Worm (Caenorhabditis elegans) whole organism, L1 larva: ENCODE data around the gene appg-2.

ENCODE experiments used
- C34B4.2 ChIP-seq: sonication (generic microtip); optimal IDR thresholded peaks from 2 replicates; lab custom pipeline; 2017; ENCODE audit warnings: mild to moderate bottlenecking, missing genetic modification characterization, missing compliant biosample characterization
- Y116A8C.19 ChIP-seq: sonication (generic microtip); optimal IDR thresholded peaks from 2 replicates; lab custom pipeline; 2016; ENCODE audit warnings: missing compliant biosample characterization, missing genetic modification characterization, borderline replicate concordance
- aha-1 ChIP-seq: fragments of 150-350 bp; optimal IDR thresholded peaks from 2 replicates; lab custom pipeline; 2014; ENCODE audit warnings: missing biosample characterization, missing genetic modification characterization
- blmp-1 ChIP-seq: fragments of 150-350 bp; optimal IDR thresholded peaks from 2 replicates; lab custom pipeline; 2014; ENCODE audit warnings: missing biosample characterization, missing genetic modification characterization
- ceh-90 ChIP-seq: sonication (generic microtip); optimal IDR thresholded peaks from 2 replicates; lab custom pipeline; 2016; ENCODE audit warnings: missing genetic modification characterization, missing compliant biosample characterization
- ces-1 ChIP-seq: fragments of 150-350 bp; optimal IDR thresholded peaks from 2 replicates; lab custom pipeline; 2014; ENCODE audit warnings: missing biosample characterization, missing genetic modification reagents, missing genetic modification characterization
- dpl-1 ChIP-seq, 3 experiments: fragments of 150-350 bp in 2 of 3; sonication (generic microtip) in 1 of 3; optimal IDR thresholded peaks; 2 replicates each; lab custom pipeline; 2014 to 2017; ENCODE audit warnings: missing biosample characterization in 3 of 3, missing genetic modification characterization in 3 of 3, missing genetic modification reagents in 3 of 3
- efl-1 ChIP-seq, 4 experiments: fragments of 150-350 bp; optimal IDR thresholded peaks in 3 of 4; peaks in 1 of 4; 1 replicate in 1 of 4; 2 replicates in 3 of 4; lab custom pipeline; 2014; ENCODE audit warnings: missing biosample characterization in 2 of 4, missing genetic modification characterization in 2 of 4, missing genetic modification reagents in 2 of 4
- efl-3 ChIP-seq: fragments of 200-800 bp; sonication (Bioruptor generic); optimal IDR thresholded peaks from 2 replicates; lab custom pipeline; 2018; ENCODE audit warnings: mild to moderate bottlenecking, missing genetic modification characterization, missing compliant biosample characterization
- egl-13 ChIP-seq: sonication (generic microtip); optimal IDR thresholded peaks from 2 replicates; lab custom pipeline; 2016; ENCODE audit warnings: missing genotype, missing genetic modification reagents, missing genetic modification characterization, missing compliant biosample characterization
- elt-3 ChIP-seq, 6 experiments: fragments of 150-350 bp in 1 of 6; sonication (generic microtip); optimal IDR thresholded peaks; 2 replicates each; lab custom pipeline; 2017 to 2018; ENCODE audit warnings: missing biosample characterization in 6 of 6, missing genetic modification characterization in 6 of 6, inconsistent platforms in 1 of 6
- ets-5 ChIP-seq: fragments of 200-800 bp; sonication (Bioruptor generic); IDR thresholded peaks from 2 replicates; pipeline ENCODE4 v1.3.6; 2022; ENCODE audit warnings: missing genetic modification characterization, missing compliant biosample characterization
- fkh-10 ChIP-seq: sonication (generic microtip); optimal IDR thresholded peaks from 2 replicates; lab custom pipeline; 2017; ENCODE audit warnings: missing biosample characterization, missing genetic modification reagents, missing genetic modification characterization
- fkh-8 ChIP-seq: sonication (generic microtip); optimal IDR thresholded peaks from 2 replicates; lab custom pipeline; 2016; ENCODE audit warnings: mild to moderate bottlenecking, missing genetic modification characterization, missing compliant biosample characterization
- grh-1 ChIP-seq: fragments of 200-800 bp; sonication (Bioruptor generic); IDR thresholded peaks from 2 replicates; pipeline ENCODE4 v1.3.6; 2022; ENCODE audit warnings: missing genetic modification reagents, missing genetic modification characterization, missing compliant biosample characterization
- hlh-4 ChIP-seq: sonication (generic microtip); optimal IDR thresholded peaks from 2 replicates; lab custom pipeline; 2016; ENCODE audit warnings: mild to moderate bottlenecking, missing genetic modification characterization, missing compliant biosample characterization
- irx-1 ChIP-seq: sonication (generic microtip); optimal IDR thresholded peaks from 2 replicates; lab custom pipeline; 2016; ENCODE audit warnings: missing genetic modification characterization, missing compliant biosample characterization
- isw-1 ChIP-seq: fragments of 200-800 bp; sonication (Bioruptor generic); IDR thresholded peaks from 2 replicates; pipeline ENCODE4 v1.3.6; 2022; ENCODE audit warnings: missing genetic modification characterization, missing compliant biosample characterization
- lin-13 ChIP-seq: fragments of 150-350 bp; optimal IDR thresholded peaks from 2 replicates; lab custom pipeline; 2014; ENCODE audit warnings: missing biosample characterization, missing genetic modification reagents, missing genetic modification characterization
- lin-14 ChIP-seq: fragments of 200-800 bp; sonication (Bioruptor generic); optimal IDR thresholded peaks from 2 replicates; lab custom pipeline; 2018; ENCODE audit warnings: mild to moderate bottlenecking, missing genetic modification characterization, moderate library complexity, missing compliant biosample characterization
- lin-35 ChIP-seq, 2 experiments: fragments of 150-350 bp; optimal IDR thresholded peaks; 2 replicates each; lab custom pipeline; 2014; ENCODE audit warnings: missing biosample characterization in 2 of 2, missing genetic modification characterization in 2 of 2, missing genetic modification reagents in 2 of 2
- lir-3 ChIP-seq: sonication (generic microtip); optimal IDR thresholded peaks from 2 replicates; lab custom pipeline; 2016; ENCODE audit warnings: mild to moderate bottlenecking, missing genetic modification characterization, moderate library complexity, missing compliant biosample characterization; ENCODE audit not compliant: poor library complexity
- mdl-1 ChIP-seq, 2 experiments: fragments of 150-350 bp; optimal IDR thresholded peaks; 2 replicates each; lab custom pipeline; 2014 to 2017; ENCODE audit warnings: missing biosample characterization in 2 of 2, missing genetic modification characterization in 2 of 2, inconsistent platforms in 1 of 2
- nhr-19 ChIP-seq: fragments of 200-800 bp; sonication (Bioruptor generic); conservative IDR thresholded peaks from 2 replicates; pipeline ENCODE4 v1.3.6; 2022; ENCODE audit warnings: missing genetic modification characterization, missing compliant biosample characterization
- nhr-20 ChIP-seq: sonication (generic microtip); optimal IDR thresholded peaks from 2 replicates; lab custom pipeline; 2016; ENCODE audit warnings: mild to moderate bottlenecking, missing genetic modification characterization, missing compliant biosample characterization
- nhr-237 ChIP-seq: fragments of 150-350 bp; optimal IDR thresholded peaks from 2 replicates; lab custom pipeline; 2014; ENCODE audit warnings: missing biosample characterization, missing genetic modification characterization
- nhr-28 ChIP-seq: fragments of 150-350 bp; optimal IDR thresholded peaks from 2 replicates; lab custom pipeline; 2014; ENCODE audit warnings: missing biosample characterization, missing genetic modification characterization
- nhr-90 ChIP-seq: sonication (generic microtip); optimal IDR thresholded peaks from 2 replicates; lab custom pipeline; 2016; ENCODE audit warnings: mild to moderate bottlenecking, missing genetic modification characterization, missing compliant biosample characterization; ENCODE audit not compliant: poor library complexity
- pax-3 ChIP-seq: fragments of 200-800 bp; sonication (Bioruptor generic); optimal IDR thresholded peaks from 2 replicates; lab custom pipeline; 2018; ENCODE audit warnings: mild to moderate bottlenecking, missing genetic modification characterization, moderate library complexity, missing compliant biosample characterization
- pqm-1 ChIP-seq: sonication (generic microtip); optimal IDR thresholded peaks from 3 replicates; lab custom pipeline; 2017; ENCODE audit warnings: missing biosample characterization, missing genetic modification characterization
- skn-1 ChIP-seq: fragments of 150-350 bp; optimal IDR thresholded peaks from 2 replicates; lab custom pipeline; 2014; ENCODE audit warnings: missing biosample characterization, missing genetic modification characterization
- snu-23 ChIP-seq: sonication (generic microtip); optimal IDR thresholded peaks from 2 replicates; lab custom pipeline; 2016; ENCODE audit warnings: missing genetic modification characterization, missing compliant biosample characterization
- sox-4 ChIP-seq: sonication (generic microtip); optimal IDR thresholded peaks from 2 replicates; lab custom pipeline; 2016; ENCODE audit warnings: missing genetic modification characterization, missing compliant biosample characterization
- tbx-2 ChIP-seq: sonication (generic microtip); optimal IDR thresholded peaks from 2 replicates; lab custom pipeline; 2016; ENCODE audit warnings: missing genetic modification characterization, missing compliant biosample characterization
- tlp-1 ChIP-seq: fragments of 150-350 bp; optimal IDR thresholded peaks from 2 replicates; lab custom pipeline; 2014; ENCODE audit warnings: missing biosample characterization, missing genetic modification characterization
- unc-30 ChIP-seq: sonication (generic microtip); optimal IDR thresholded peaks from 2 replicates; lab custom pipeline; 2017; ENCODE audit warnings: missing biosample characterization, missing genetic modification characterization
- unc-62 ChIP-seq: fragments of 150-350 bp; optimal IDR thresholded peaks from 2 replicates; lab custom pipeline; 2014; ENCODE audit warnings: missing biosample characterization, missing genetic modification reagents, missing genetic modification characterization
- unc-86 ChIP-seq: sonication (generic microtip); optimal IDR thresholded peaks from 2 replicates; lab custom pipeline; 2016; ENCODE audit warnings: missing genetic modification characterization, missing compliant biosample characterization
- unc-98 ChIP-seq: fragments of 200-800 bp; sonication (Bioruptor generic); IDR thresholded peaks from 2 replicates; pipeline ENCODE4 v1.3.6; 2022; ENCODE audit warnings: missing genetic modification characterization, missing compliant biosample characterization
- vab-15 ChIP-seq: sonication (generic microtip); optimal IDR thresholded peaks from 2 replicates; lab custom pipeline; 2017; ENCODE audit warnings: missing genotype, mild to moderate bottlenecking, missing genetic modification characterization, missing compliant biosample characterization
- xbp-1 ChIP-seq: sonication (generic microtip); optimal IDR thresholded peaks from 2 replicates; lab custom pipeline; 2016; ENCODE audit warnings: missing genetic modification characterization, missing compliant biosample characterization
- zip-4 ChIP-seq: fragments of 200-800 bp; sonication (Bioruptor generic); optimal IDR thresholded peaks from 2 replicates; lab custom pipeline; 2018; ENCODE audit warnings: mild to moderate bottlenecking, missing genetic modification characterization, moderate library complexity, missing compliant biosample characterization

The appg-2 gene

ce11 chrII:8830917-8831316 lies 30.0 kb downstream of the appg-2 start:
- TF ChIP-seq vab-15 (tag; lab: Kevin White, UChicago) (no peak), lin-14 (peak; percentile 42), ceh-90 (tag; lab: Kevin White, UChicago) (no peak), nhr-20 (tag; lab: Kevin White, UChicago) (no peak), sox-4 (tag; lab: Kevin White, UChicago) (no peak), pax-3 (no peak)
- TF ChIP-seq, all 84 proteins: peak for 1

- TF ChIP-seq unc-98 (GFP tag; lab: Robert Waterston, UW): no peak
- TF ChIP-seq lin-35 (GFP tag; optimal IDR thresholded peaks at IDR 0.05; lab: Kevin White, UChicago): no peak
- TF ChIP-seq lin-14: peak; percentile 36
- TF ChIP-seq mdl-1 (tag; optimal IDR thresholded peaks at IDR 0.05; lab: Kevin White, UChicago): no peak
These were observed 32.0 kb downstream of the appg-2 start for ce11 chrII:8832941-8833340.

- TF ChIP-seq lin-13: no peak
- no peak for TF ChIP-seq hlh-4 (tag; lab: Kevin White, UChicago)
- no peak for TF ChIP-seq nhr-28 (tag; lab: Kevin White, UChicago)
- TF ChIP-seq skn-1 (tag; lab: Kevin White, UChicago): no peak
- peak; percentile 85 for TF ChIP-seq fkh-10 (GFP tag; lab: Kevin White, UChicago)
- TF ChIP-seq tlp-1: no peak
- no peak for TF ChIP-seq zip-4 (GFP tag; lab: Kevin White, UChicago)
- TF ChIP-seq nhr-90 (tag; lab: Kevin White, UChicago): no peak
- TF ChIP-seq C34B4.2: no peak
- peak; percentile 66 for TF ChIP-seq lin-14
These were observed 34.9 kb downstream of the appg-2 start, which contains the start of gene F46C5.4 for ce11 chrII:8835857-8836256. TSS of gene F46C5.4 (plus strand) at chrII:8836078.

ce11 chrII:8839025-8839424 lies 38.1 kb downstream of the appg-2 start, which contains the start of gene F46C5.7:
TSS of gene F46C5.7 (plus strand) at chrII:8839325.
- TF ChIP-seq efl-3 (GFP tag; lab: Kevin White, UChicago) (no peak), irx-1 (tag; lab: Kevin White, UChicago) (no peak), grh-1 (GFP tag; lab: Robert Waterston, UW) (no peak), unc-62 (GFP tag; lab: Kevin White, UChicago) (no peak), unc-30 (tag; lab: Kevin White, UChicago) (no peak), isw-1 (no peak), lir-3 (tag; lab: Kevin White, UChicago) (no peak), dpl-1 (GFP tag; optimal IDR thresholded peaks at IDR 0.05; lab: Kevin White, UChicago) (no peak), nhr-19 (GFP tag; lab: Robert Waterston, UW) (no peak), ces-1 (GFP tag; lab: Kevin White, UChicago) (no peak), egl-13 (tag; lab: Kevin White, UChicago) (no peak), tlp-1 (no peak), fkh-10 (GFP tag; lab: Kevin White, UChicago) (no peak), lin-13 (no peak), ceh-90 (tag; lab: Kevin White, UChicago) (no peak)

ce11 chrII:8844465-8845126 lies 43.7 kb downstream of the appg-2 start, which contains the start of gene F46C5.6:
TSS of gene F46C5.6 (minus strand) at chrII:8844515.
- TF ChIP-seq tbx-2 (tag; lab: Kevin White, UChicago) (peak; percentile 19), blmp-1 (tag; lab: Kevin White, UChicago) (no peak), fkh-8 (tag; lab: Kevin White, UChicago) (no peak), lin-35 (GFP tag; optimal IDR thresholded peaks at IDR 0.05; lab: Kevin White, UChicago) (peak in 1 of 2 experiments; percentile 13), isw-1 (no peak), elt-3 (tag; optimal IDR thresholded peaks at IDR 0.05; lab: Kevin White, UChicago) (no peak), sox-4 (tag; lab: Kevin White, UChicago) (no peak), efl-1 (optimal IDR thresholded peaks at IDR 0.05; lab: Kevin White, UChicago) (peak in 1 of 2 experiments; percentile 10), efl-1 (GFP tag; optimal IDR thresholded peaks at IDR 0.05 in 1 of 2; lab: Kevin White, UChicago) (no peak), xbp-1 (tag; lab: Kevin White, UChicago) (no peak), Y116A8C.19 (tag; lab: Kevin White, UChicago) (no peak), vab-15 (tag; lab: Kevin White, UChicago) (no peak), ets-5 (GFP tag; lab: Robert Waterston, UW) (no peak), nhr-20 (tag; lab: Kevin White, UChicago) (peak; percentile 39), snu-23 (GFP tag; lab: Kevin White, UChicago) (peak; percentile 45), mdl-1 (tag; optimal IDR thresholded peaks at IDR 0.05; lab: Kevin White, UChicago) (no peak), skn-1 (tag; lab: Kevin White, UChicago) (no peak), pqm-1 (no peak), dpl-1 (GFP tag; optimal IDR thresholded peaks at IDR 0.05; lab: Kevin White, UChicago) (no peak), aha-1 (tag; lab: Kevin White, UChicago) (no peak), unc-86 (no peak), nhr-237 (tag; lab: Kevin White, UChicago) (no peak)
